Fruit fly (Drosophila melanogaster) whole organism, embryonic: Measurements from ENCODE around the gene CG11997.

Experiments used
- ATbp ChIP-seq: fragments of 200-800 bp; sonication (Bioruptor generic); optimal IDR thresholded peaks from 2 replicates; lab custom pipeline; 2017; ENCODE audit warnings: missing biosample characterization, mild to moderate bottlenecking, missing genetic modification characterization, missing genetic modification reagents
- C15 ChIP-seq: fragments of 200-800 bp; sonication (Bioruptor generic); IDR thresholded peaks from 3 replicates; pipeline ENCODE4 v1.3.6; 2022; ENCODE audit warnings: missing biosample characterization, missing genetic modification characterization
- CG13894 ChIP-seq: fragments of 200-800 bp; sonication (Bioruptor generic); optimal IDR thresholded peaks from 3 replicates; lab custom pipeline; 2018; ENCODE audit warnings: missing biosample characterization, mild to moderate bottlenecking, missing genetic modification characterization, moderate library complexity
- CG14050 ChIP-seq: fragments of 200-800 bp; sonication (Bioruptor generic); IDR thresholded peaks from 3 replicates; pipeline ENCODE4 v1.3.6; 2022; ENCODE audit warnings: missing biosample characterization, missing genetic modification characterization
- CG14710 ChIP-seq: fragments of 200-800 bp; sonication (Bioruptor generic); optimal IDR thresholded peaks from 3 replicates; lab custom pipeline; 2019; ENCODE audit warnings: missing biosample characterization, mild to moderate bottlenecking, missing genetic modification characterization, moderate library complexity
- CG1529 ChIP-seq: fragments of 200-800 bp; sonication (Bioruptor generic); optimal IDR thresholded peaks from 3 replicates; lab custom pipeline; 2018; ENCODE audit warnings: missing biosample characterization, missing genetic modification characterization
- CG1647 ChIP-seq: fragments of 200-800 bp; sonication (Bioruptor generic); optimal IDR thresholded peaks from 3 replicates; lab custom pipeline; 2016; ENCODE audit warnings: missing biosample characterization, missing genetic modification characterization
- CG17361 ChIP-seq: fragments of 200-800 bp; sonication (Bioruptor generic); IDR thresholded peaks from 3 replicates; pipeline ENCODE4 v1.3.6; 2022; ENCODE audit warnings: missing biosample characterization, missing genetic modification characterization
- CG18599 ChIP-seq: fragments of 200-800 bp; sonication (Bioruptor generic); optimal IDR thresholded peaks from 3 replicates; lab custom pipeline; 2017; ENCODE audit warnings: missing biosample characterization, missing genetic modification characterization, mild to moderate bottlenecking, moderate library complexity, missing genetic modification reagents
- CG30020 ChIP-seq: fragments of 200-800 bp; optimal IDR thresholded peaks from 2 replicates; lab custom pipeline; 2019; ENCODE audit warnings: missing biosample characterization, mild to moderate bottlenecking, missing genetic modification characterization, moderate library complexity
- CG32532 ChIP-seq: fragments of 200-800 bp; sonication (Bioruptor generic); IDR thresholded peaks from 2 replicates; pipeline ENCODE4 v1.3.6; 2022; ENCODE audit warnings: missing biosample characterization, missing genetic modification characterization
- CG6813 ChIP-seq: fragments of 200-800 bp; sonication (Bioruptor generic); optimal IDR thresholded peaks from 2 replicates; lab custom pipeline; 2017; ENCODE audit warnings: missing biosample characterization, missing genetic modification characterization, mild to moderate bottlenecking, moderate library complexity, missing genetic modification reagents
- CG7839 ChIP-seq: fragments of 200-800 bp; sonication (Bioruptor generic); optimal IDR thresholded peaks from 3 replicates; lab custom pipeline; 2018; ENCODE audit warnings: missing biosample characterization, mild to moderate bottlenecking, missing genetic modification characterization, moderate library complexity
- CG7963 ChIP-seq: fragments of 200-800 bp; sonication (Bioruptor generic); IDR thresholded peaks from 3 replicates; pipeline ENCODE4 v1.3.6; 2022; ENCODE audit warnings: missing biosample characterization, missing genetic modification characterization; ENCODE audit not compliant: partially characterized antibody
- CG8388 ChIP-seq: fragments of 200-800 bp; sonication (Bioruptor generic); optimal IDR thresholded peaks from 2 replicates; lab custom pipeline; 2019; ENCODE audit warnings: missing biosample characterization, mild to moderate bottlenecking, missing genetic modification characterization, moderate library complexity
- CG8478 ChIP-seq: fragments of >200 bp; optimal IDR thresholded peaks from 2 replicates; lab custom pipeline; 2018
- Drgx ChIP-seq: fragments of 200-800 bp; sonication (Bioruptor generic); IDR thresholded peaks from 2 replicates; pipeline ENCODE4 v1.3.6; 2022; ENCODE audit warnings: missing biosample characterization, missing genetic modification characterization
- Gsc ChIP-seq: fragments of 200-800 bp; sonication (Bioruptor generic); IDR thresholded peaks from 2 replicates; pipeline ENCODE4 v1.3.6; 2022; ENCODE audit warnings: missing biosample characterization, missing genetic modification characterization
- Hmr ChIP-seq: fragments of 200-800 bp; sonication (Bioruptor generic); optimal IDR thresholded peaks from 3 replicates; lab custom pipeline; 2017; ENCODE audit warnings: mild to moderate bottlenecking, missing biosample characterization, missing genetic modification reagents, missing genetic modification characterization
- Hr51 ChIP-seq, 2 experiments: fragments of 200-800 bp; sonication (Bioruptor generic); optimal IDR thresholded peaks; 2 replicates in 1 of 2; 3 replicates in 1 of 2; lab custom pipeline; 2016 to 2018; ENCODE audit warnings: missing biosample characterization in 2 of 2, missing genetic modification characterization in 2 of 2, mild to moderate bottlenecking in 1 of 2, moderate library complexity in 1 of 2
- Hsf ChIP-seq: fragments of 200-800 bp; sonication (Bioruptor generic); optimal IDR thresholded peaks from 3 replicates; lab custom pipeline; 2016; ENCODE audit warnings: missing biosample characterization, missing genetic modification characterization
- Nf-YB ChIP-seq: fragments of 200-800 bp; sonication (Bioruptor generic); optimal IDR thresholded peaks from 3 replicates; lab custom pipeline; 2019; ENCODE audit warnings: missing biosample characterization, mild to moderate bottlenecking, missing genetic modification characterization, moderate library complexity
- Oli ChIP-seq: fragments of 200-800 bp; sonication (Bioruptor generic); optimal IDR thresholded peaks from 2 replicates; lab custom pipeline; 2018; ENCODE audit warnings: missing biosample characterization, mild to moderate bottlenecking, missing genetic modification characterization, moderate library complexity
- Poxn ChIP-seq: fragments of 200-800 bp; sonication (Bioruptor generic); IDR thresholded peaks from 2 replicates; pipeline ENCODE4 v1.3.6; 2022; ENCODE audit warnings: missing biosample characterization, missing genetic modification characterization
- Xrp1 ChIP-seq: fragments of 200-800 bp; sonication (Bioruptor generic); IDR thresholded peaks from 2 replicates; pipeline ENCODE4 v1.3.6; 2022; ENCODE audit warnings: missing biosample characterization, missing genetic modification characterization
- dpn ChIP-seq, 2 experiments: fragments of 200-800 bp; sonication (Bioruptor generic); optimal IDR thresholded peaks; 3 replicates each; lab custom pipeline; 2016; ENCODE audit warnings: missing biosample characterization in 2 of 2, missing genetic modification characterization in 2 of 2
- fd3F ChIP-seq: fragments of 200-800 bp; sonication (Bioruptor generic); optimal IDR thresholded peaks from 2 replicates; lab custom pipeline; 2018; ENCODE audit warnings: missing biosample characterization, mild to moderate bottlenecking, missing genetic modification characterization, moderate library complexity
- fd96Cb ChIP-seq: fragments of 200-800 bp; sonication (Bioruptor generic); optimal IDR thresholded peaks from 2 replicates; lab custom pipeline; 2018; ENCODE audit warnings: missing biosample characterization, mild to moderate bottlenecking, missing genetic modification characterization, moderate library complexity
- grau ChIP-seq: fragments of 200-800 bp; optimal IDR thresholded peaks from 3 replicates; lab custom pipeline; 2019; ENCODE audit warnings: missing biosample characterization, mild to moderate bottlenecking, missing genetic modification characterization, moderate library complexity
- insv ChIP-seq, 2 experiments: fragments of 200-800 bp; sonication (Bioruptor generic); optimal IDR thresholded peaks; 3 replicates each; lab custom pipeline; 2016 to 2018; ENCODE audit warnings: missing biosample characterization in 2 of 2, missing genetic modification characterization in 2 of 2
- nerfin-1 ChIP-seq: fragments of 200-800 bp; sonication (Bioruptor generic); optimal IDR thresholded peaks from 3 replicates; lab custom pipeline; 2019; ENCODE audit warnings: missing biosample characterization, mild to moderate bottlenecking, missing genetic modification characterization, moderate library complexity
- nerfin-2 ChIP-seq: fragments of 200-800 bp; sonication (Bioruptor generic); IDR thresholded peaks from 2 replicates; pipeline ENCODE4 v1.3.6; 2022; ENCODE audit warnings: missing biosample characterization, missing genetic modification characterization; ENCODE audit not compliant: partially characterized antibody
- nom ChIP-seq: fragments of 200-800 bp; sonication (Bioruptor generic); optimal IDR thresholded peaks from 2 replicates; lab custom pipeline; 2017; ENCODE audit warnings: missing biosample characterization, missing genetic modification characterization, mild to moderate bottlenecking, moderate library complexity, missing genetic modification reagents
- pita ChIP-seq: fragments of 200-800 bp; sonication (Bioruptor generic); optimal IDR thresholded peaks from 2 replicates; lab custom pipeline; 2017; ENCODE audit warnings: missing biosample characterization, mild to moderate bottlenecking, missing genetic modification characterization
- pnt ChIP-seq: fragments of 200-800 bp; sonication (Bioruptor generic); optimal IDR thresholded peaks from 3 replicates; lab custom pipeline; 2016; ENCODE audit warnings: missing biosample characterization, missing genetic modification characterization
- pzg ChIP-seq: fragments of 200-800 bp; sonication (Bioruptor generic); optimal IDR thresholded peaks from 3 replicates; lab custom pipeline; 2018; ENCODE audit warnings: missing biosample characterization, mild to moderate bottlenecking, missing genetic modification characterization, moderate library complexity
- ranshi ChIP-seq: fragments of 200-800 bp; sonication (Bioruptor generic); IDR thresholded peaks from 2 replicates; pipeline ENCODE4 v1.3.6; 2022; ENCODE audit warnings: missing biosample characterization, missing genetic modification characterization
- rib ChIP-seq: fragments of 200-800 bp; sonication (Bioruptor generic); IDR thresholded peaks from 2 replicates; pipeline ENCODE4 v1.3.6; 2022; ENCODE audit warnings: missing biosample characterization, missing genetic modification characterization
- sc ChIP-seq, 3 experiments: fragments of >200 bp in 2 of 3; fragments of 200-800 bp in 1 of 3; sonication (Bioruptor generic) in 1 of 3; optimal IDR thresholded peaks; 2 replicates in 2 of 3; 3 replicates in 1 of 3; lab custom pipeline; 2017; ENCODE audit warnings: mild to moderate bottlenecking in 1 of 3, missing biosample characterization in 1 of 3, missing genetic modification characterization in 1 of 3, missing genetic modification reagents in 1 of 3
- so ChIP-seq: fragments of 200-800 bp; sonication (Bioruptor generic); IDR thresholded peaks from 3 replicates; pipeline ENCODE4 v1.3.6; 2022; ENCODE audit warnings: missing biosample characterization, missing genetic modification characterization
- tin ChIP-seq: fragments of 200-800 bp; sonication (Bioruptor generic); optimal IDR thresholded peaks from 3 replicates; lab custom pipeline; 2016; ENCODE audit warnings: missing biosample characterization, missing genetic modification characterization
- unc-4 ChIP-seq: fragments of 200-800 bp; sonication (Bioruptor generic); IDR thresholded peaks from 2 replicates; pipeline ENCODE4 v1.3.6; 2022; ENCODE audit warnings: missing biosample characterization, missing genetic modification characterization; ENCODE audit not compliant: partially characterized antibody
- z ChIP-seq: fragments of 200-800 bp; sonication (Bioruptor generic); IDR thresholded peaks from 3 replicates; pipeline ENCODE4 v1.3.6; 2022; ENCODE audit warnings: missing biosample characterization, missing genetic modification characterization

The CG11997 gene

dm6 chr3R:9159756-9160383 lies 17.4 kb upstream of the CG11997 start (continued):
- TF ChIP-seq fd3F (no peak), CG32532 (GFP tag; lab: Robert Waterston, UW) (no peak), ATbp (peak; percentile 0), CG18599 (no peak), insv (GFP tag; optimal IDR thresholded peaks at IDR 0.05; lab: Kevin White, UChicago) (no peak), unc-4 (no peak), CG7839 (peak; percentile 32), Xrp1 (GFP tag; lab: Robert Waterston, UW) (peak; percentile 49; the same call in 1 of the 2 replicates), Oli (tag; lab: Kevin White, UChicago) (peak; percentile 37), pita (GFP tag; lab: Kevin White, UChicago) (no peak), CG1647 (GFP tag; lab: Kevin White, UChicago) (no peak), sc (optimal IDR thresholded peaks at IDR 0.05; lab: Kevin White, UChicago) (no peak), sc (GFP tag; optimal IDR thresholded peaks at IDR 0.05; lab: Kevin White, UChicago) (peak; percentile 33), CG13894 (tag; lab: Kevin White, UChicago) (no peak), grau (tag; lab: Kevin White, UChicago) (peak; percentile 44), rib (GFP tag; lab: Robert Waterston, UW) (no peak), Poxn (no peak), Hsf (GFP tag; lab: Kevin White, UChicago) (no peak), tin (GFP tag; lab: Kevin White, UChicago) (no peak), ranshi (GFP tag; lab: Robert Waterston, UW) (no peak), Hmr (no peak), CG7963 (GFP tag; lab: Robert Waterston, UW) (no peak), dpn (GFP tag; optimal IDR thresholded peaks at IDR 0.05; lab: Kevin White, UChicago) (peak in 1 of 2 experiments; percentile 22), pnt (no peak), nom (GFP tag; lab: Kevin White, UChicago) (no peak), Drgx (GFP tag; lab: Robert Waterston, UW) (no peak; the same call in 1 of the 2 replicates), Hr51 (GFP tag; optimal IDR thresholded peaks at IDR 0.05; lab: Kevin White, UChicago) (peak in 1 of 2 experiments; percentile 19), so (GFP tag; lab: Robert Waterston, UW) (no peak), z (GFP tag; lab: Robert Waterston, UW) (no peak), nerfin-1 (peak; percentile 16), CG1529 (no peak), nerfin-2 (GFP tag; lab: Robert Waterston, UW) (no peak), fd96Cb (tag; lab: Kevin White, UChicago) (peak; percentile 31), CG14050 (no peak), CG30020 (no peak), C15 (no peak), Nf-YB (GFP tag; lab: Kevin White, UChicago) (peak; percentile 13), CG8478 (no peak), CG14710 (tag; lab: Kevin White, UChicago) (peak; percentile 72), CG8388 (peak; percentile 39), CG17361 (GFP tag; lab: Robert Waterston, UW) (peak; percentile 77), pzg (GFP tag; lab: Kevin White, UChicago) (no peak), Gsc (GFP tag; lab: Robert Waterston, UW) (no peak), CG6813 (no peak)
- TF ChIP-seq, all 482 proteins: peak for 69
